Fruit fly (Drosophila melanogaster) whole organism, embryonic: ENCODE results near the gene CG7025.

Experiments used
- Ada2b ChIP-seq: fragments of 200-800 bp; sonication (Bioruptor generic); IDR thresholded peaks from 2 replicates; pipeline ENCODE4 v1.3.6; 2022; ENCODE audit warnings: missing biosample characterization, missing genetic modification characterization
- Atf-2 ChIP-seq: fragments of 200-800 bp; sonication (Bioruptor generic); optimal IDR thresholded peaks from 2 replicates; lab custom pipeline; 2016; ENCODE audit warnings: missing biosample characterization, missing genetic modification characterization
- B-H2 ChIP-seq: fragments of 200-800 bp; sonication (Bioruptor generic); optimal IDR thresholded peaks from 2 replicates; lab custom pipeline; 2018; ENCODE audit warnings: missing biosample characterization, mild to moderate bottlenecking, missing genetic modification characterization
- CG10321 ChIP-seq: fragments of 200-800 bp; sonication (Bioruptor generic); IDR thresholded peaks from 2 replicates; pipeline ENCODE4 v1.3.6; 2022; ENCODE audit warnings: missing biosample characterization, missing genetic modification characterization
- CG11696 ChIP-seq: fragments of 200-800 bp; sonication (Bioruptor generic); IDR thresholded peaks from 2 replicates; pipeline ENCODE4 v1.3.6; 2022; ENCODE audit warnings: missing biosample characterization, missing genetic modification characterization
- CG13123 ChIP-seq: fragments of 200-800 bp; sonication (Bioruptor generic); optimal IDR thresholded peaks from 2 replicates; lab custom pipeline; 2016; ENCODE audit warnings: missing biosample characterization, missing genetic modification characterization
- CG14667 ChIP-seq: fragments of 200-800 bp; sonication (Bioruptor generic); IDR thresholded peaks from 2 replicates; pipeline ENCODE4 v1.3.6; 2022; ENCODE audit warnings: missing biosample characterization, missing genetic modification characterization
- CG15011 ChIP-seq: fragments of 200-800 bp; sonication (Bioruptor generic); optimal IDR thresholded peaks from 3 replicates; lab custom pipeline; 2018; ENCODE audit warnings: missing biosample characterization, mild to moderate bottlenecking, missing genetic modification characterization
- CG1603 ChIP-seq: fragments of 200-800 bp; sonication (Bioruptor generic); optimal IDR thresholded peaks from 2 replicates; lab custom pipeline; 2019; ENCODE audit warnings: missing biosample characterization, mild to moderate bottlenecking, missing genetic modification characterization, moderate library complexity
- CG2120 ChIP-seq: fragments of 200-800 bp; sonication (Bioruptor generic); optimal IDR thresholded peaks from 3 replicates; lab custom pipeline; 2016; ENCODE audit warnings: missing biosample characterization, missing genetic modification characterization
- CG4617 ChIP-seq: fragments of 200-800 bp; sonication (Bioruptor generic); optimal IDR thresholded peaks from 3 replicates; lab custom pipeline; 2016; ENCODE audit warnings: missing biosample characterization, missing genetic modification characterization, borderline replicate concordance
- CG6689 ChIP-seq: fragments of 200-800 bp; sonication (Bioruptor generic); IDR thresholded peaks from 2 replicates; pipeline ENCODE4 v1.3.6; 2022; ENCODE audit warnings: missing biosample characterization, missing genetic modification characterization
- CG8388 ChIP-seq: fragments of 200-800 bp; sonication (Bioruptor generic); optimal IDR thresholded peaks from 2 replicates; lab custom pipeline; 2019; ENCODE audit warnings: missing biosample characterization, mild to moderate bottlenecking, missing genetic modification characterization, moderate library complexity
- D19B ChIP-seq: fragments of 200-800 bp; sonication (Bioruptor generic); optimal IDR thresholded peaks from 2 replicates; lab custom pipeline; 2017; ENCODE audit warnings: missing biosample characterization, mild to moderate bottlenecking, missing genetic modification characterization
- Dek ChIP-seq: fragments of 200-800 bp; sonication (Bioruptor generic); optimal IDR thresholded peaks from 3 replicates; lab custom pipeline; 2019; ENCODE audit warnings: missing biosample characterization, mild to moderate bottlenecking, missing genetic modification characterization, moderate library complexity
- Fer2 ChIP-seq: fragments of 200-800 bp; sonication (Bioruptor generic); optimal IDR thresholded peaks from 2 replicates; lab custom pipeline; 2018; ENCODE audit warnings: missing biosample characterization, mild to moderate bottlenecking, missing genetic modification characterization, moderate library complexity
- Kr ChIP-seq: fragments of 200-800 bp; sonication (Bioruptor generic); optimal IDR thresholded peaks from 2 replicates; lab custom pipeline; 2017; ENCODE audit warnings: missing biosample characterization, mild to moderate bottlenecking, missing genetic modification characterization
- Meics ChIP-seq: fragments of 200-800 bp; sonication (Bioruptor generic); optimal IDR thresholded peaks from 2 replicates; lab custom pipeline; 2017; ENCODE audit warnings: missing biosample characterization, mild to moderate bottlenecking, missing genetic modification characterization
- NfI ChIP-seq: fragments of 200-800 bp; sonication (Bioruptor generic); optimal IDR thresholded peaks from 3 replicates; lab custom pipeline; 2018; ENCODE audit warnings: missing biosample characterization, mild to moderate bottlenecking, missing genetic modification characterization, moderate library complexity
- Oaz ChIP-seq: fragments of 200-800 bp; sonication (Bioruptor generic); IDR thresholded peaks from 2 replicates; pipeline ENCODE4 v1.3.6; 2022; ENCODE audit warnings: missing biosample characterization, missing genetic modification characterization
- Oli ChIP-seq: fragments of 200-800 bp; sonication (Bioruptor generic); optimal IDR thresholded peaks from 2 replicates; lab custom pipeline; 2018; ENCODE audit warnings: missing biosample characterization, mild to moderate bottlenecking, missing genetic modification characterization, moderate library complexity
- Rx ChIP-seq: fragments of 200-800 bp; sonication (Bioruptor generic); IDR thresholded peaks from 2 replicates; pipeline ENCODE4 v1.3.6; 2022; ENCODE audit warnings: missing biosample characterization, missing genetic modification characterization
- aop ChIP-seq: fragments of 200-800 bp; sonication (Bioruptor generic); IDR thresholded peaks from 2 replicates; pipeline ENCODE4 v1.3.6; 2022; ENCODE audit warnings: missing biosample characterization, missing genetic modification characterization
- ash1 ChIP-seq: fragments of 200-800 bp; sonication (Bioruptor generic); optimal IDR thresholded peaks from 2 replicates; lab custom pipeline; 2018; ENCODE audit warnings: missing biosample characterization, mild to moderate bottlenecking, missing genetic modification characterization
- bcd ChIP-seq: fragments of 200-800 bp; sonication (Bioruptor generic); optimal IDR thresholded peaks from 2 replicates; lab custom pipeline; 2017; ENCODE audit warnings: missing biosample characterization, mild to moderate bottlenecking, missing genetic modification characterization
- bsh ChIP-seq, 2 experiments: fragments of 200-800 bp; sonication (Bioruptor generic); optimal IDR thresholded peaks; 2 replicates each; lab custom pipeline; 2017 to 2018; ENCODE audit warnings: mild to moderate bottlenecking in 2 of 2, missing biosample characterization in 2 of 2, missing genetic modification characterization in 2 of 2, moderate library complexity in 1 of 2
- chif ChIP-seq, 2 experiments: fragments of 200-800 bp; sonication (Bioruptor generic); optimal IDR thresholded peaks; 3 replicates each; lab custom pipeline; 2016; ENCODE audit warnings: missing biosample characterization in 2 of 2, missing genetic modification characterization in 2 of 2
- corto ChIP-seq: fragments of 200-800 bp; sonication (Bioruptor generic); optimal IDR thresholded peaks from 2 replicates; lab custom pipeline; 2016; ENCODE audit warnings: missing biosample characterization, mild to moderate bottlenecking, missing genetic modification characterization, moderate library complexity
- cwo ChIP-seq: fragments of 200-800 bp; sonication (Bioruptor generic); optimal IDR thresholded peaks from 3 replicates; lab custom pipeline; 2017; ENCODE audit warnings: missing biosample characterization, missing genetic modification characterization, mild to moderate bottlenecking, moderate library complexity, missing genetic modification reagents
- dimm ChIP-seq: fragments of 200-800 bp; sonication (Bioruptor generic); IDR thresholded peaks from 2 replicates; pipeline ENCODE4 v1.3.6; 2022; ENCODE audit warnings: missing biosample characterization, missing genetic modification characterization
- eve ChIP-seq, 2 experiments: fragments of >200 bp; optimal IDR thresholded peaks; 2 replicates each; lab custom pipeline; 2017; ENCODE audit warnings: missing biosample characterization in 2 of 2, missing genetic modification characterization in 2 of 2
- fu2 ChIP-seq: fragments of 200-800 bp; sonication (Bioruptor generic); optimal IDR thresholded peaks from 2 replicates; lab custom pipeline; 2016; ENCODE audit warnings: missing biosample characterization, missing genetic modification characterization
- gce ChIP-seq: fragments of 200-800 bp; sonication (Bioruptor generic); IDR thresholded peaks from 3 replicates; pipeline ENCODE4 v1.3.6; 2022; ENCODE audit warnings: missing biosample characterization, missing genetic modification characterization
- gcm ChIP-seq: fragments of 200-800 bp; sonication (Bioruptor generic); optimal IDR thresholded peaks from 2 replicates; lab custom pipeline; 2019; ENCODE audit warnings: missing biosample characterization, mild to moderate bottlenecking, missing genetic modification characterization, moderate library complexity
- lmd ChIP-seq: fragments of 200-800 bp; sonication (Bioruptor generic); IDR thresholded peaks from 2 replicates; pipeline ENCODE4 v1.3.6; 2022; ENCODE audit warnings: missing biosample characterization, missing genetic modification characterization
- maf-S ChIP-seq: fragments of 200-800 bp; sonication (Bioruptor generic); optimal IDR thresholded peaks from 2 replicates; lab custom pipeline; 2016; ENCODE audit warnings: missing biosample characterization, missing genetic modification characterization
- mam ChIP-seq: fragments of 200-800 bp; sonication (Bioruptor generic); optimal IDR thresholded peaks from 3 replicates; lab custom pipeline; 2016; ENCODE audit warnings: missing biosample characterization, missing genetic modification characterization
- peb ChIP-seq: fragments of 200-800 bp; sonication (Bioruptor generic); IDR thresholded peaks from 2 replicates; pipeline ENCODE4 v1.3.6; 2022; ENCODE audit warnings: missing biosample characterization, missing genetic modification characterization
- phol ChIP-seq: fragments of 200-800 bp; sonication (Bioruptor generic); optimal IDR thresholded peaks from 3 replicates; lab custom pipeline; 2018; ENCODE audit warnings: missing biosample characterization, mild to moderate bottlenecking, missing genetic modification characterization, moderate library complexity
- prd ChIP-seq, 3 experiments: fragments of >200 bp in 2 of 3; fragments of 200-800 bp in 1 of 3; sonication (Bioruptor generic) in 1 of 3; optimal IDR thresholded peaks in 2 of 3; IDR thresholded peaks in 1 of 3; 2 replicates in 2 of 3; 3 replicates in 1 of 3; pipeline versions ENCODE4 v1.3.6 to Lab custom; 2017 to 2022; ENCODE audit warnings: missing biosample characterization in 1 of 3, missing genetic modification characterization in 1 of 3
- psq ChIP-seq: fragments of 200-800 bp; sonication (Bioruptor generic); optimal IDR thresholded peaks from 2 replicates; lab custom pipeline; 2017; ENCODE audit warnings: missing biosample characterization, missing genetic modification characterization
- row ChIP-seq: fragments of 200-800 bp; sonication (Bioruptor generic); IDR thresholded peaks from 3 replicates; pipeline ENCODE4 v1.3.6; 2022; ENCODE audit warnings: missing biosample characterization, missing genetic modification characterization
- salm ChIP-seq: fragments of 200-800 bp; sonication (Bioruptor generic); optimal IDR thresholded peaks from 2 replicates; lab custom pipeline; 2018; ENCODE audit warnings: missing biosample characterization, mild to moderate bottlenecking, missing genetic modification characterization
- ssp ChIP-seq: fragments of 200-800 bp; sonication (Bioruptor generic); IDR thresholded peaks from 2 replicates; pipeline ENCODE4 v1.3.6; 2022; ENCODE audit warnings: missing biosample characterization, missing genetic modification characterization
- tgo ChIP-seq: fragments of 200-800 bp; sonication (Bioruptor generic); IDR thresholded peaks from 3 replicates; pipeline ENCODE4 v1.3.6; 2022; ENCODE audit warnings: missing biosample characterization, missing genetic modification characterization
- tin ChIP-seq: fragments of 200-800 bp; sonication (Bioruptor generic); optimal IDR thresholded peaks from 3 replicates; lab custom pipeline; 2016; ENCODE audit warnings: missing biosample characterization, missing genetic modification characterization
- ttk ChIP-seq: fragments of 200-800 bp; sonication (Bioruptor generic); IDR thresholded peaks from 2 replicates; pipeline ENCODE4 v2.1.2; 2022; ENCODE audit warnings: missing biosample characterization, missing genetic modification characterization
- vfl ChIP-seq: fragments of 200-800 bp; sonication (Bioruptor generic); optimal IDR thresholded peaks from 2 replicates; lab custom pipeline; 2016; ENCODE audit warnings: missing biosample characterization, missing genetic modification characterization
- wdn ChIP-seq: fragments of 200-800 bp; sonication (Bioruptor generic); IDR thresholded peaks from 2 replicates; pipeline ENCODE4 v1.3.6; 2022; ENCODE audit warnings: missing biosample characterization, missing genetic modification characterization

CG7025 gene

dm6 chr2L:7660087-7660486 is 32.4 kb downstream of the CG7025 start (continued):
- TF ChIP-seq gce (GFP tag; lab: Robert Waterston, UW) (no peak), phol (peak; percentile 43), ash1 (GFP tag; lab: Kevin White, UChicago) (no peak), CG2120 (peak; percentile 43), tin (no peak), Rx (GFP tag; lab: Robert Waterston, UW) (no peak), CG6689 (GFP tag; lab: Robert Waterston, UW) (peak; percentile 14; the same call in 1 of the 2 replicates), tgo (GFP tag; lab: Robert Waterston, UW) (no peak), bcd (GFP tag; lab: Kevin White, UChicago) (no peak), CG8388 (GFP tag; lab: Kevin White, UChicago) (no peak), gcm (GFP tag; lab: Kevin White, UChicago) (no peak), Dek (tag; lab: Kevin White, UChicago) (no peak), Kr (no peak), row (peak; percentile 33; the same call in 1 of the 3 replicates), Meics (GFP tag; lab: Kevin White, UChicago) (peak; percentile 15), CG15011 (GFP tag; lab: Kevin White, UChicago) (no peak), lmd (0 out of 2 replicates have a peak, but pooled peaks have one; percentile 20), NfI (GFP tag; lab: Kevin White, UChicago) (no peak), Fer2 (no peak)
- TF ChIP-seq, all 482 proteins: peak for 16

- no peak for TF ChIP-seq corto
- TF ChIP-seq prd (optimal IDR thresholded peaks at IDR 0.05; lab: Kevin White, UChicago): no peak
- no peak for TF ChIP-seq prd (GFP tag; IDR thresholded peaks at IDR 0.05; lab: Robert Waterston, UW)
- peak; percentile 61; the same call in 1 of the 2 replicates for TF ChIP-seq CG10321 (GFP tag; lab: Robert Waterston, UW)
- 0 out of 2 replicates have a peak, but pooled peaks have one; percentile 7 for TF ChIP-seq CG14667
- TF ChIP-seq salm: no peak
- TF ChIP-seq CG13123 (GFP tag; lab: Kevin White, UChicago): no peak
Measured at dm6 chr2L:7659561-7659960, 32.9 kb downstream of the CG7025 start.

dm6 chr2L:7641606-7642190 is 50.8 kb downstream of the CG7025 start:
- TF ChIP-seq peb (GFP tag; lab: Robert Waterston, UW) (peak; percentile 28; the same call in 1 of the 2 replicates), wdn (GFP tag; lab: Robert Waterston, UW) (peak; percentile 66), cwo (GFP tag; lab: Kevin White, UChicago) (no peak), CG11696 (GFP tag; lab: Robert Waterston, UW) (0 out of 2 replicates have a peak, but pooled peaks have one; percentile 12), fu2 (GFP tag; lab: Kevin White, UChicago) (peak; percentile 94), bsh (GFP tag; optimal IDR thresholded peaks at IDR 0.05; lab: Kevin White, UChicago) (no peak), CG4617 (GFP tag; lab: Kevin White, UChicago) (peak; percentile 86), Atf-2 (GFP tag; lab: Kevin White, UChicago) (no peak), Oli (tag; lab: Kevin White, UChicago) (peak; percentile 58), aop (no peak), ssp (GFP tag; lab: Robert Waterston, UW) (peak; percentile 67), maf-S (GFP tag; lab: Kevin White, UChicago) (peak; percentile 59), eve (GFP tag; optimal IDR thresholded peaks at IDR 0.05; lab: Kevin White, UChicago) (no peak), Ada2b (GFP tag; lab: Robert Waterston, UW) (peak; percentile 52), Oaz (GFP tag; lab: Robert Waterston, UW) (peak; percentile 79), vfl (GFP tag; lab: Kevin White, UChicago) (peak; percentile 53), mam (GFP tag; lab: Kevin White, UChicago) (peak; percentile 74), psq (GFP tag; lab: Kevin White, UChicago) (peak; percentile 12), CG1603 (tag; lab: Kevin White, UChicago) (peak; percentile 92), B-H2 (GFP tag; lab: Kevin White, UChicago) (peak; percentile 78), ttk (GFP tag; lab: Robert Waterston, UW) (peak; percentile 81), dimm (peak; percentile 68), chif (GFP tag; optimal IDR thresholded peaks at IDR 0.05; lab: Kevin White, UChicago) (peak; percentile 85 to 95), D19B (GFP tag; lab: Kevin White, UChicago) (no peak)
